Worm (Caenorhabditis elegans) whole organism, late embryonic: ENCODE results near the gene dct-15.

Experiments
- F13H6.1 ChIP-seq: sonication (generic microtip); optimal IDR thresholded peaks from 2 replicates; lab custom pipeline; 2016; ENCODE audit warnings: missing genetic modification characterization, missing compliant biosample characterization
- T23F11.4 ChIP-seq: fragments of 200-800 bp; sonication (Bioruptor generic); optimal IDR thresholded peaks from 2 replicates; lab custom pipeline; 2018; ENCODE audit warnings: mild to moderate bottlenecking, missing genetic modification characterization, missing compliant biosample characterization
- ama-1 ChIP-seq: fragments of 150-350 bp; optimal IDR thresholded peaks from 2 replicates; lab custom pipeline; 2014
- ceh-18 ChIP-seq: sonication (generic microtip); optimal IDR thresholded peaks from 2 replicates; lab custom pipeline; 2016; ENCODE audit warnings: missing genetic modification characterization, missing compliant biosample characterization
- ceh-45 ChIP-seq: fragments of 200-800 bp; sonication (Bioruptor generic); IDR thresholded peaks from 2 replicates; pipeline ENCODE4 v1.3.6; 2022; ENCODE audit warnings: missing genetic modification reagents, missing genetic modification characterization, missing compliant biosample characterization
- ceh-48 ChIP-seq: sonication (generic microtip); optimal IDR thresholded peaks from 2 replicates; lab custom pipeline; 2016; ENCODE audit warnings: missing genetic modification characterization, inconsistent platforms, missing compliant biosample characterization
- ceh-9 ChIP-seq: sonication (generic microtip); optimal IDR thresholded peaks from 2 replicates; lab custom pipeline; 2016; ENCODE audit warnings: mild to moderate bottlenecking, missing genetic modification characterization, inconsistent platforms, missing compliant biosample characterization
- che-1 ChIP-seq: sonication (generic microtip); optimal IDR thresholded peaks from 2 replicates; lab custom pipeline; 2016; ENCODE audit warnings: mild to moderate bottlenecking, missing genetic modification characterization, missing compliant biosample characterization
- lin-11 ChIP-seq: fragments of 200-800 bp; sonication (Bioruptor generic); optimal IDR thresholded peaks from 2 replicates; lab custom pipeline; 2018; ENCODE audit warnings: mild to moderate bottlenecking, missing genetic modification characterization, missing compliant biosample characterization
- nhr-11 ChIP-seq: fragments of 150-350 bp; optimal IDR thresholded peaks from 2 replicates; lab custom pipeline; 2014; ENCODE audit warnings: missing biosample characterization, missing genetic modification characterization
- pha-2 ChIP-seq: sonication (generic microtip); optimal IDR thresholded peaks from 2 replicates; lab custom pipeline; 2017; ENCODE audit warnings: mild to moderate bottlenecking, missing genetic modification characterization, missing compliant biosample characterization
- sox-2 ChIP-seq: fragments of 200-800 bp; sonication (Bioruptor generic); IDR thresholded peaks from 2 replicates; pipeline ENCODE4 v1.3.6; 2022; ENCODE audit warnings: missing genetic modification reagents, missing genetic modification characterization, missing compliant biosample characterization
- tbx-2 ChIP-seq: sonication (generic microtip); optimal IDR thresholded peaks from 2 replicates; lab custom pipeline; 2016; ENCODE audit warnings: missing genetic modification characterization, missing compliant biosample characterization
- unc-42 ChIP-seq: sonication (generic microtip); optimal IDR thresholded peaks from 2 replicates; lab custom pipeline; 2016; ENCODE audit warnings: missing genotype, missing genetic modification characterization, missing compliant biosample characterization

DNA sequence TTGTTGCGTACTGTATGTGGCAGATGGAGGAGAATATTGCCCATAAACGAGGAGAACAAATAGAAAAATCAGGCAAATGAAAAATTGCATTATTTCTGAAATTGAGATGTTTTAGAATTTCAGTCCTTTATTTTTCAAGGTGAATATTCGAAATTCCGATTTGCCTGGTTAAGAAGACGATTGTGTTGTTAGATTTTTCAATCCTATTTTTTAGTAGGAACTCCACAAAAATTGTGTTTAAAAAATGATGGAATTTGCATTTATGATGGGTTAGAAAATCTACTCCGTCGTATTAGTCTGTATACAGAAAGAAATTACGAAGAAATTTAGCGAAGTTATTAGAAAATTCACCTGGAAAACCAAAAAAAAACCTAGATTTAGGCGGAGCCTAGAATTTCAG is 4.9 kb upstream of the dct-15 start, which contains the start of gene egl-20:
- no peak for TF ChIP-seq che-1 (tag; lab: Kevin White, UChicago)
- TF ChIP-seq unc-42 (tag; lab: Kevin White, UChicago), result no peak
- no peak for TF ChIP-seq sox-2 (GFP tag; lab: Robert Waterston, UW)
- no peak for TF ChIP-seq ceh-9 (tag; lab: Kevin White, UChicago)
- no peak for TF ChIP-seq ceh-45 (GFP tag; lab: Robert Waterston, UW)
- TF ChIP-seq nhr-11, result no peak
- no peak for TF ChIP-seq ceh-18 (tag; lab: Kevin White, UChicago)
- TF ChIP-seq ceh-48 (tag; lab: Kevin White, UChicago), result no peak
- no peak for TF ChIP-seq ama-1 (lab: Kevin White, UChicago)
- TF ChIP-seq F13H6.1 (tag; lab: Kevin White, UChicago), result no peak
- no peak for TF ChIP-seq lin-11 (tag; lab: Kevin White, UChicago)
- TF ChIP-seq pha-2 (tag; lab: Kevin White, UChicago), result no peak
- no peak for TF ChIP-seq T23F11.4
- no peak for TF ChIP-seq tbx-2 (tag; lab: Kevin White, UChicago)
